Worm (Caenorhabditis elegans) whole organism, late embryonic: ENCODE data around the gene clec-178.

ENCODE experiments used
- K02D7.2 ChIP-seq: sonication (generic microtip); optimal IDR thresholded peaks from 2 replicates; lab custom pipeline; 2017; ENCODE audit warnings: mild to moderate bottlenecking, missing genetic modification characterization, missing compliant biosample characterization
- ama-1 ChIP-seq: fragments of 150-350 bp; optimal IDR thresholded peaks from 2 replicates; lab custom pipeline; 2014
- elt-2 ChIP-seq: sonication (generic microtip); optimal IDR thresholded peaks from 2 replicates; lab custom pipeline; 2016; ENCODE audit warnings: missing genetic modification reagents, missing genetic modification characterization, missing compliant biosample characterization
- gmeb-2 ChIP-seq: sonication (generic microtip); optimal IDR thresholded peaks from 2 replicates; lab custom pipeline; 2016; ENCODE audit warnings: missing genetic modification characterization, inconsistent platforms, missing compliant biosample characterization
- nfya-1 ChIP-seq: sonication (generic microtip); optimal IDR thresholded peaks from 2 replicates; lab custom pipeline; 2017; ENCODE audit warnings: missing genetic modification characterization, mild to moderate bottlenecking, missing compliant biosample characterization, antibody characterized with exemption, moderate library complexity
- pax-1 ChIP-seq: fragments of 150-350 bp; optimal IDR thresholded peaks from 2 replicates; lab custom pipeline; 2014; ENCODE audit warnings: missing biosample characterization, missing genetic modification characterization
- pha-4 ChIP-seq: fragments of 150-350 bp; optimal IDR thresholded peaks from 2 replicates; lab custom pipeline; 2018; ENCODE audit warnings: missing biosample characterization, missing genetic modification reagents, missing genetic modification characterization
- sox-4 ChIP-seq: sonication (generic microtip); optimal IDR thresholded peaks from 2 replicates; lab custom pipeline; 2017; ENCODE audit warnings: mild to moderate bottlenecking, missing genetic modification characterization, inconsistent platforms, missing compliant biosample characterization
- syd-9 ChIP-seq: sonication (generic microtip); optimal IDR thresholded peaks from 2 replicates; lab custom pipeline; 2016; ENCODE audit warnings: mild to moderate bottlenecking, missing genetic modification characterization, moderate library complexity, missing compliant biosample characterization
- tbx-2 ChIP-seq: sonication (generic microtip); optimal IDR thresholded peaks from 2 replicates; lab custom pipeline; 2016; ENCODE audit warnings: missing genetic modification characterization, missing compliant biosample characterization
- unc-42 ChIP-seq: sonication (generic microtip); optimal IDR thresholded peaks from 2 replicates; lab custom pipeline; 2016; ENCODE audit warnings: missing genotype, missing genetic modification characterization, missing compliant biosample characterization
- zip-5 ChIP-seq: sonication (generic microtip); optimal IDR thresholded peaks from 2 replicates; lab custom pipeline; 2016; ENCODE audit warnings: missing genetic modification characterization, missing compliant biosample characterization

- TF ChIP-seq tbx-2 (tag; lab: Kevin White, UChicago) (no peak), ama-1 (lab: Kevin White, UChicago) (no peak), pax-1 (tag; lab: Kevin White, UChicago) (no peak), K02D7.2 (tag; lab: Kevin White, UChicago) (no peak), pha-4 (tag; lab: Kevin White, UChicago) (no peak), sox-4 (tag; lab: Kevin White, UChicago) (no peak), elt-2 (tag; lab: Kevin White, UChicago) (no peak), syd-9 (tag; lab: Kevin White, UChicago) (no peak), gmeb-2 (no peak), unc-42 (tag; lab: Kevin White, UChicago) (no peak), nfya-1 (tag; lab: Kevin White, UChicago) (no peak), zip-5 (tag; lab: Kevin White, UChicago) (no peak)
Observed at ce11 chrIV:5658897-5659296, 5.1 kb downstream of the clec-178 start.
